Fruit fly (Drosophila melanogaster) Kc167 (cell line): ENCODE results near the gene SNF4Agamma.

Experiments
- Myc ChIP-seq: fragments of >200 bp; optimal IDR thresholded peaks from 2 replicates; lab custom pipeline; 2017; ENCODE audit warnings: missing external identifiers
- Sin3A ChIP-seq: fragments of >200 bp; optimal IDR thresholded peaks from 2 replicates; lab custom pipeline; 2018; ENCODE audit warnings: missing external identifiers
- h ChIP-seq: fragments of >200 bp; optimal IDR thresholded peaks from 3 replicates; lab custom pipeline; 2018; ENCODE audit warnings: missing external identifiers
- insv ChIP-seq: fragments of >200 bp; optimal IDR thresholded peaks from 3 replicates; lab custom pipeline; 2018; ENCODE audit warnings: missing external identifiers
- psq ChIP-seq: fragments of >200 bp; optimal IDR thresholded peaks from 2 replicates; lab custom pipeline; 2017; ENCODE audit warnings: missing external identifiers
- ttk ChIP-seq: sonication (Bioruptor generic); optimal IDR thresholded peaks from 2 replicates; lab custom pipeline; 2017; ENCODE audit warnings: missing external identifiers

Gene SNF4Agamma

dm6 chr3R:21109712-21110111, 30.8 kb upstream of the SNF4Agamma start:
- TF ChIP-seq psq (lab: Kevin White, UChicago): no peak
- TF ChIP-seq insv (lab: Kevin White, UChicago): no peak
- TF ChIP-seq Sin3A (lab: Kevin White, UChicago): no peak
- no peak for TF ChIP-seq Myc (lab: Kevin White, UChicago)
- no peak for TF ChIP-seq ttk
- no peak for TF ChIP-seq h

dm6 chr3R:21111046-21111480, 29.5 kb upstream of the SNF4Agamma start, which contains the start of gene Rab11:
Rab11 (plus strand) TSS chr3R:21111408.
- TF ChIP-seq psq (lab: Kevin White, UChicago) (no peak), insv (lab: Kevin White, UChicago) (no peak), Myc (lab: Kevin White, UChicago) (no peak), ttk (no peak), h (no peak), Sin3A (lab: Kevin White, UChicago) (no peak)

- TF ChIP-seq Sin3A (lab: Kevin White, UChicago): no peak
- no peak for TF ChIP-seq psq (lab: Kevin White, UChicago)
Measured at dm6 chr3R:21111964-21112740, 28.4 kb upstream of the SNF4Agamma start.

dm6 chr3R:21112742-21113465, 27.6 kb upstream of the SNF4Agamma start:
- no peak for TF ChIP-seq insv (lab: Kevin White, UChicago)
- TF ChIP-seq h: no peak
- no peak for TF ChIP-seq ttk
- no peak for TF ChIP-seq Sin3A (lab: Kevin White, UChicago)
- no peak for TF ChIP-seq psq (lab: Kevin White, UChicago)
- no peak for TF ChIP-seq Myc (lab: Kevin White, UChicago)

dm6 chr3R:21116057-21116456, 24.5 kb upstream of the SNF4Agamma start, which contains the start of gene ppan:
ppan (plus strand) TSS chr3R:21116254.
- no peak for TF ChIP-seq Sin3A (lab: Kevin White, UChicago)
- TF ChIP-seq ttk: no peak
- no peak for TF ChIP-seq Myc (lab: Kevin White, UChicago)
- no peak for TF ChIP-seq insv (lab: Kevin White, UChicago)
- no peak for TF ChIP-seq psq (lab: Kevin White, UChicago)
- TF ChIP-seq h: no peak

dm6 chr3R:21118784-21119183, 21.8 kb upstream of the SNF4Agamma start, which contains the start of gene Bdbt:
Bdbt (minus strand) TSS chr3R:21118856.
- no peak for TF ChIP-seq insv (lab: Kevin White, UChicago)
- no peak for TF ChIP-seq ttk
- no peak for TF ChIP-seq Myc (lab: Kevin White, UChicago)
- no peak for TF ChIP-seq Sin3A (lab: Kevin White, UChicago)
- no peak for TF ChIP-seq psq (lab: Kevin White, UChicago)

dm6 chr3R:21124225-21124624, 16.3 kb upstream of the SNF4Agamma start:
- TF ChIP-seq psq (lab: Kevin White, UChicago): no peak
- TF ChIP-seq insv (lab: Kevin White, UChicago): no peak
- TF ChIP-seq Sin3A (lab: Kevin White, UChicago): no peak
- no peak for TF ChIP-seq Myc (lab: Kevin White, UChicago)
- TF ChIP-seq ttk: no peak
- TF ChIP-seq h: no peak

- TF ChIP-seq psq (lab: Kevin White, UChicago) (no peak), Myc (lab: Kevin White, UChicago) (no peak), insv (lab: Kevin White, UChicago) (no peak), h (no peak), ttk (no peak), Sin3A (lab: Kevin White, UChicago) (no peak)
Measured at dm6 chr3R:21126673-21127284, 13.8 kb upstream of the SNF4Agamma start.

- TF ChIP-seq Myc (lab: Kevin White, UChicago) (no peak), Sin3A (lab: Kevin White, UChicago) (no peak), h (no peak), insv (lab: Kevin White, UChicago) (no peak), ttk (no peak), psq (lab: Kevin White, UChicago) (no peak)
Measured at dm6 chr3R:21127352-21127985, 13.1 kb upstream of the SNF4Agamma start, which contains the start of the genes slmb and CG5793. slmb (minus strand) TSS chr3R:21127485. CG5793 (plus strand) TSS chr3R:21127573.

dm6 chr3R:21129617-21130016, 10.9 kb upstream of the SNF4Agamma start, which contains the start of gene Obp93a:
Obp93a (minus strand) TSS chr3R:21129717.
- TF ChIP-seq psq (lab: Kevin White, UChicago): no peak
- TF ChIP-seq Myc (lab: Kevin White, UChicago): no peak
- TF ChIP-seq ttk: no peak

dm6 chr3R:21130050-21130449, 10.5 kb upstream of the SNF4Agamma start, which contains the start of gene Ice2:
Ice2 (plus strand) TSS chr3R:21130216.
- TF ChIP-seq psq (lab: Kevin White, UChicago) (no peak), ttk (no peak), insv (lab: Kevin White, UChicago) (no peak), Myc (lab: Kevin White, UChicago) (no peak), Sin3A (lab: Kevin White, UChicago) (no peak), h (no peak)
